Fruit fly (Drosophila melanogaster) whole organism, prepupa: ENCODE results near the gene CG14286.

Source experiments
- CG10631 ChIP-seq: fragments of 200-800 bp; sonication (Bioruptor generic); optimal IDR thresholded peaks from 2 replicates; lab custom pipeline; 2016; ENCODE audit warnings: missing biosample characterization, missing genetic modification characterization
- CG11294 ChIP-seq: fragments of 200-800 bp; sonication (Bioruptor generic); IDR thresholded peaks from 2 replicates; pipeline ENCODE4 v1.3.6; 2022; ENCODE audit warnings: missing biosample characterization, missing genetic modification characterization
- CG15336 ChIP-seq: fragments of 200-800 bp; sonication (Bioruptor generic); IDR thresholded peaks from 2 replicates; pipeline ENCODE4 v1.3.6; 2022; ENCODE audit warnings: missing biosample characterization, missing genetic modification characterization
- CG16779 ChIP-seq: fragments of 200-800 bp; sonication (Bioruptor generic); optimal IDR thresholded peaks from 3 replicates; lab custom pipeline; 2017; ENCODE audit warnings: missing biosample characterization, mild to moderate bottlenecking, missing genetic modification characterization
- CG31627 ChIP-seq: fragments of 200-800 bp; sonication (Bioruptor generic); optimal IDR thresholded peaks from 3 replicates; lab custom pipeline; 2016; ENCODE audit warnings: missing biosample characterization, missing genetic modification characterization
- CG32006 ChIP-seq: fragments of 200-800 bp; sonication (Bioruptor generic); optimal IDR thresholded peaks from 3 replicates; lab custom pipeline; 2017; ENCODE audit warnings: missing biosample characterization, mild to moderate bottlenecking, missing genetic modification characterization
- CG3919 ChIP-seq: fragments of 200-800 bp; sonication (Bioruptor generic); optimal IDR thresholded peaks from 3 replicates; lab custom pipeline; 2016; ENCODE audit warnings: missing biosample characterization, missing genetic modification characterization
- CG6163 ChIP-seq: fragments of 200-800 bp; sonication (Bioruptor generic); IDR thresholded peaks from 3 replicates; pipeline ENCODE4 v1.3.6; 2022; ENCODE audit warnings: missing biosample characterization, missing genetic modification characterization
- CG6854 ChIP-seq: fragments of 200-800 bp; sonication (Bioruptor generic); optimal IDR thresholded peaks from 2 replicates; lab custom pipeline; 2017; ENCODE audit warnings: missing biosample characterization, mild to moderate bottlenecking, missing genetic modification characterization
- CG8119 ChIP-seq: fragments of 200-800 bp; sonication (Bioruptor generic); IDR thresholded peaks from 3 replicates; pipeline ENCODE4 v1.3.6; 2022; ENCODE audit warnings: missing biosample characterization, missing genetic modification characterization
- CG8319 ChIP-seq: fragments of 200-800 bp; sonication (Bioruptor generic); optimal IDR thresholded peaks from 3 replicates; lab custom pipeline; 2016; ENCODE audit warnings: missing biosample characterization, missing genetic modification characterization
- CG8632 ChIP-seq: fragments of 200-800 bp; sonication (Bioruptor generic); optimal IDR thresholded peaks from 3 replicates; lab custom pipeline; 2016; ENCODE audit warnings: missing biosample characterization, missing genetic modification characterization
- Eip75B ChIP-seq: fragments of 200-800 bp; sonication (Bioruptor generic); optimal IDR thresholded peaks from 3 replicates; lab custom pipeline; 2016; ENCODE audit warnings: missing biosample characterization, missing genetic modification characterization
- Eip78C ChIP-seq: fragments of 200-800 bp; sonication (Bioruptor generic); peaks from one replicate; lab custom pipeline; 2016; ENCODE audit warnings: missing biosample characterization, missing genetic modification characterization
- Ets96B ChIP-seq: fragments of 200-800 bp; optimal IDR thresholded peaks from 2 replicates; lab custom pipeline; 2019; ENCODE audit warnings: missing biosample characterization, mild to moderate bottlenecking, missing genetic modification characterization, moderate library complexity
- Gug ChIP-seq: fragments of 200-800 bp; sonication (Bioruptor generic); IDR thresholded peaks from 2 replicates; pipeline ENCODE4 v1.3.6; 2022; ENCODE audit warnings: missing biosample characterization, missing genetic modification characterization
- Hr4 ChIP-seq: fragments of 200-800 bp; sonication (Bioruptor generic); optimal IDR thresholded peaks from 3 replicates; lab custom pipeline; 2016; ENCODE audit warnings: missing biosample characterization, missing genetic modification characterization
- Met ChIP-seq: fragments of 200-800 bp; sonication (Bioruptor generic); optimal IDR thresholded peaks from 3 replicates; lab custom pipeline; 2016; ENCODE audit warnings: missing biosample characterization, missing genetic modification characterization
- OdsH ChIP-seq: fragments of 200-800 bp; sonication (Bioruptor generic); optimal IDR thresholded peaks from 3 replicates; lab custom pipeline; 2016; ENCODE audit warnings: missing biosample characterization, missing genetic modification characterization
- Smox ChIP-seq: fragments of 200-800 bp; sonication (Bioruptor generic); optimal IDR thresholded peaks from 3 replicates; lab custom pipeline; 2016; ENCODE audit warnings: missing biosample characterization, missing genetic modification characterization
- Sox102F ChIP-seq: fragments of 200-800 bp; sonication (Bioruptor generic); optimal IDR thresholded peaks from 2 replicates; lab custom pipeline; 2016; ENCODE audit warnings: missing biosample characterization, mild to moderate bottlenecking, missing genetic modification characterization
- achi ChIP-seq: fragments of 200-800 bp; sonication (Bioruptor generic); optimal IDR thresholded peaks from 3 replicates; lab custom pipeline; 2016; ENCODE audit warnings: missing biosample characterization, missing genetic modification characterization
- acj6 ChIP-seq: fragments of 200-800 bp; sonication (Bioruptor generic); optimal IDR thresholded peaks from 3 replicates; lab custom pipeline; 2016; ENCODE audit warnings: missing biosample characterization, missing genetic modification characterization
- cyc ChIP-seq: fragments of 200-800 bp; sonication (Bioruptor generic); optimal IDR thresholded peaks from 3 replicates; lab custom pipeline; 2016; ENCODE audit warnings: missing biosample characterization, missing genetic modification characterization
- eg ChIP-seq: fragments of 200-800 bp; sonication (Bioruptor generic); IDR thresholded peaks from 3 replicates; pipeline ENCODE4 v1.3.6; 2022; ENCODE audit warnings: missing biosample characterization, missing genetic modification characterization
- esn ChIP-seq: fragments of 200-800 bp; sonication (Bioruptor generic); optimal IDR thresholded peaks from 2 replicates; lab custom pipeline; 2016; ENCODE audit warnings: missing biosample characterization, mild to moderate bottlenecking, missing genetic modification characterization, moderate library complexity
- fd59A ChIP-seq: fragments of 200-800 bp; sonication (Bioruptor generic); optimal IDR thresholded peaks from 2 replicates; lab custom pipeline; 2017; ENCODE audit warnings: missing biosample characterization, mild to moderate bottlenecking, missing genetic modification characterization, missing genetic modification reagents
- fd85E ChIP-seq: fragments of 200-800 bp; sonication (Bioruptor generic); optimal IDR thresholded peaks from 3 replicates; lab custom pipeline; 2016; ENCODE audit warnings: missing biosample characterization, missing genetic modification characterization
- fkh ChIP-seq: fragments of 200-800 bp; sonication (Bioruptor generic); optimal IDR thresholded peaks from 3 replicates; lab custom pipeline; 2017; ENCODE audit warnings: missing biosample characterization, mild to moderate bottlenecking, missing genetic modification characterization, moderate library complexity
- lz ChIP-seq: fragments of 200-800 bp; sonication (Bioruptor generic); optimal IDR thresholded peaks from 3 replicates; lab custom pipeline; 2016; ENCODE audit warnings: missing biosample characterization, missing genetic modification characterization
- net ChIP-seq: fragments of 200-800 bp; sonication (Bioruptor generic); optimal IDR thresholded peaks from 3 replicates; lab custom pipeline; 2016; ENCODE audit warnings: missing biosample characterization, missing genetic modification characterization
- pdm3 ChIP-seq: fragments of 200-800 bp; sonication (Bioruptor generic); optimal IDR thresholded peaks from 3 replicates; lab custom pipeline; 2016; ENCODE audit warnings: missing biosample characterization, missing genetic modification characterization
- ss ChIP-seq, 2 experiments: fragments of 200-800 bp; sonication (Bioruptor generic); optimal IDR thresholded peaks; 2 replicates in 1 of 2; 3 replicates in 1 of 2; lab custom pipeline; 2017 to 2018; ENCODE audit warnings: mild to moderate bottlenecking in 2 of 2, missing biosample characterization in 2 of 2, missing genetic modification characterization in 2 of 2, moderate library complexity in 1 of 2
- svp ChIP-seq: fragments of 200-800 bp; sonication (Bioruptor generic); peaks from one replicate; lab custom pipeline; 2016; ENCODE audit warnings: missing biosample characterization, missing genetic modification characterization
- topi ChIP-seq: fragments of 200-800 bp; sonication (Bioruptor generic); optimal IDR thresholded peaks from 3 replicates; lab custom pipeline; 2016; ENCODE audit warnings: missing biosample characterization, missing genetic modification characterization
- vri ChIP-seq: fragments of 200-800 bp; sonication (Bioruptor generic); optimal IDR thresholded peaks from 3 replicates; lab custom pipeline; 2016; ENCODE audit warnings: missing biosample characterization, mild to moderate bottlenecking, missing genetic modification characterization

The CG14286 gene

DNA sequence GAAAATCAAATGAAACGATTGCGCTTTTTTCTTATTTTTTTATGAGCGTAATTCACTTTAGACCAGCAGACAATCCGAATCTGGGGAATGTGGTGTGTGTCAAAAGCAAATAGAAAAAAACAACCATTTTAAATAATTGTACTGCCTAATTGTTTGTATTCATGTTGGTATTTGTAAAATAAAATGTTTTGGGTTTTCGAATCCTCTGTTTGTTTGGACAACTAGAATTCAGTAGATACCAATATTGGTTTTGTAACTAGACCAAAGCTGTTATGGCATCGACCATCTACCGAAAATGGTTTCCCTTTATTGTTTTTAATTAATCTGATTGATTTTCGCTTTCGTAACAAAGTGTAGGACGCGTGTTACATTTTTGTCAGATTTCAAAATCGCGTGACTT is 13.0 kb upstream of the CG14286 start:
- TF ChIP-seq fkh (GFP tag; lab: Kevin White, UChicago) (peak; percentile 73), Smox (GFP tag; lab: Kevin White, UChicago) (no peak)

DNA sequence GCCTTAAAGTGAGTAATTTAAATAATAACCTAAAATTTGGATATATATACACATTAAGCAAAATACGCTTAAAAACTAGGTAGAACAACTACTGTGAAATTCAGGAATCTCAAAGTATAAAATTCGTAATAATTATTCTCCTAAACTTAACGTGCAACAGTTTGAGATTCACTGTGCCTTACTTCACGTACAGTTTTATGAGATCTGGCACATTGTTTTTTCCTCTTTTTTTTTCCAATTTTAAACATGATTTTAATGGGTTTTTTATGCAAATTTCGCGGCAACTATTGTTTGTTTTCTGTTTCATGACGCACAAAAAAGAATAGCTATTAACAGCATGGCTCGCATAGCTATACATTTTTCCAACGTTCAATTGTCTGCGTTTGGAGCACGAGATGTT is 12.0 kb upstream of the CG14286 start:
- TF ChIP-seq acj6 (GFP tag; lab: Kevin White, UChicago) (no peak), Eip75B (GFP tag; lab: Kevin White, UChicago) (no peak), cyc (GFP tag; lab: Kevin White, UChicago) (no peak), CG15336 (GFP tag; lab: Robert Waterston, UW) (no peak), CG8319 (GFP tag; lab: Kevin White, UChicago) (no peak), Eip78C (GFP tag; lab: Kevin White, UChicago) (no peak), fd59A (GFP tag; lab: Kevin White, UChicago) (no peak), fd85E (no peak), topi (GFP tag; lab: Kevin White, UChicago) (no peak), ss (GFP tag; optimal IDR thresholded peaks at IDR 0.05; lab: Kevin White, UChicago) (no peak), CG8119 (no peak), vri (GFP tag; lab: Kevin White, UChicago) (no peak)

DNA sequence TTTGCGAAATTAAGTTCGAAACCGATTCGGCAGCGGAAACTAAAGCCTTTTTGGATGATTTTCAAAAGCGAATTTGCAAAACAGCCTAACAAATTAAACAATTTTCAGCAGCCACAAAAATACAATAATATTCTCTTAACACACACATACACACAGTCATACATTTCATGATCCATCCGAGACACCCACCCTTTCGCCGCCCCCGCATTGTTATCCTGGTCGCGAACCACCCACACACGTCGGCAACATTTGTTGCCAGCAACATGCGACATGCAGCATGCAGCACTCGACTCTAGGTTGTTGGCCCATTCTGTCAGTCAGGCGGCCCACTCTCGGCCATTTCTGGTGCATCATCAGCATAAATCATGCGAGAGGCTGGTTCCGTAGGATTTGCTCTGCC is 9.9 kb upstream of the CG14286 start:
- no peak for TF ChIP-seq Eip78C (GFP tag; lab: Kevin White, UChicago)
- TF ChIP-seq CG8319 (GFP tag; lab: Kevin White, UChicago) = no peak
- TF ChIP-seq eg = 0 out of 3 replicates have a peak, but pooled peaks have one; percentile 11

DNA sequence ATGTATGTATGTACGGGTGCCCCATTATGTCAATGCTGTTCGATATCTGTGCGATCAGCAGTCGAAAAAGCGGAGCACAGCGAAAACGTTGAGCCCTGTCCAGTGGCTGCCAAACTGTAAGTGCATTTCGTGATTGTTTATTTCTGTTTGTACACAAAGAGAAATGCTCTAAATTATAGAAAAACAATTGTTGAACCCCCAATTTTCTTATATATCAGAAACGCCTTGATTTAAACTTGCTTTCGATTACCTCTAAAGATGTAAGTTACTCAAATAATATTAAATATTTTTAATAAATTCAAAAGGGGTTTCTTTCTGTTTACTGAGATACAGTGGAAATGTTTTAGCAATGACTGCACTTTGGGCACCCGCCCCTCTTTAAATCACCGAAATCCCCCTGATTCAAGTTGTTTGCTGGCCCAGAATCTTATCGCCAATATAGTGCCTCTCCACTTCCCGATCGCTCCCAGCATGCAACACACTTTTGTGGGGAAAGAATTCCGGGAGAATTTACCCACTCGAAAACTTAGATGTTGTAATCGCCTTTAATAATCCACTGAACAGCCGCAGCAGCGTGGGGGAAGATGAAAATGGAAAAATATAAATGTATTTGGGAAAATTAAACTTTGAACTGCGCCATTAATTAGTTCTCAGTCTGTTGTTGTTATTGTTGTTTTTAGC is 9.0 kb upstream of the CG14286 start:
- peak; percentile 40 for TF ChIP-seq OdsH (GFP tag; lab: Kevin White, UChicago)
- peak; percentile 11 for TF ChIP-seq Ets96B (tag; lab: Kevin White, UChicago)
- TF ChIP-seq net = peak; percentile 28
- peak; percentile 7 for TF ChIP-seq Met (GFP tag; lab: Kevin White, UChicago)
- TF ChIP-seq CG8319 (GFP tag; lab: Kevin White, UChicago) = no peak
- peak; percentile 78 for TF ChIP-seq Eip78C (GFP tag; lab: Kevin White, UChicago)
- TF ChIP-seq CG8632 = peak; percentile 1
- no peak for TF ChIP-seq fkh (GFP tag; lab: Kevin White, UChicago)
- TF ChIP-seq CG32006 = peak; percentile 49
- TF ChIP-seq CG8119 = peak; percentile 35; the same call in 1 of the 3 replicates
- TF ChIP-seq CG15336 (GFP tag; lab: Robert Waterston, UW) = peak; percentile 68; the same call in 1 of the 2 replicates
- peak; percentile 64 for TF ChIP-seq CG6163 (GFP tag; lab: Robert Waterston, UW)
- TF ChIP-seq esn (GFP tag; lab: Kevin White, UChicago) = peak; percentile 38
- peak; percentile 70; the same call in 2 of the 3 replicates for TF ChIP-seq eg
- peak; percentile 7 for TF ChIP-seq pdm3 (GFP tag; lab: Kevin White, UChicago)
- TF ChIP-seq achi (GFP tag; lab: Kevin White, UChicago) = peak; percentile 33
- no peak for TF ChIP-seq lz (GFP tag; lab: Kevin White, UChicago)
- TF ChIP-seq topi (GFP tag; lab: Kevin White, UChicago) = peak; percentile 7
- peak; percentile 23 for TF ChIP-seq Hr4 (GFP tag; lab: Kevin White, UChicago)
- no peak for TF ChIP-seq CG10631 (GFP tag; lab: Kevin White, UChicago)
- no peak for TF ChIP-seq fd85E
- peak; percentile 31 for TF ChIP-seq CG3919 (GFP tag; lab: Kevin White, UChicago)
- TF ChIP-seq Gug (GFP tag; lab: Robert Waterston, UW) = peak; percentile 67; the same call in 1 of the 2 replicates
- TF ChIP-seq svp (GFP tag; lab: Kevin White, UChicago) = no peak
- 0 out of 2 replicates have a peak, but pooled peaks have one; percentile 18 for TF ChIP-seq CG11294 (GFP tag; lab: Robert Waterston, UW)
- TF ChIP-seq, all 60 proteins: peak for 19

DNA sequence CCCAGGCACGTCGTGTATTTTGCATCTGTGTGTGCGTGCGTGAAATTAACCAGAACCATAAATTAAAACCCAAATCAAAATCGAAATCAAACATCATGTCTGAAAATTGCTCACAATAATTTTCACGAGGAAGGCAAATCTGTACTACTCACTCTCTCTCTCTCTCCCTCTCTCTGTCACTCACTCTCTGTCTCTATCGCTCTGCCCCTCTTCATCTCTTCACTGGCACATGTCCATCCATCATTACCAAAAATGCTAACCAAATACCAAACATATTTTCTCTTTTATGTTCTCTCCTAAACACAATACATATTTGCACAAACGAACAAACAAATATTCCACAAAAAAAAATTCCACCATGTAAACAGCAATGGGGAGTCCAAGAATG is 8.5 kb upstream of the CG14286 start:
- TF ChIP-seq OdsH (GFP tag; lab: Kevin White, UChicago) (no peak), net (no peak), CG31627 (GFP tag; lab: Kevin White, UChicago) (no peak), lz (GFP tag; lab: Kevin White, UChicago) (no peak), cyc (GFP tag; lab: Kevin White, UChicago) (no peak), Sox102F (GFP tag; lab: Kevin White, UChicago) (no peak), vri (GFP tag; lab: Kevin White, UChicago) (no peak), fd59A (GFP tag; lab: Kevin White, UChicago) (no peak), CG6163 (GFP tag; lab: Robert Waterston, UW) (no peak), achi (GFP tag; lab: Kevin White, UChicago) (no peak), CG8632 (no peak), pdm3 (GFP tag; lab: Kevin White, UChicago) (no peak), CG16779 (no peak), eg (no peak), topi (GFP tag; lab: Kevin White, UChicago) (no peak), CG6854 (GFP tag; lab: Kevin White, UChicago) (no peak), CG3919 (GFP tag; lab: Kevin White, UChicago) (no peak), CG15336 (GFP tag; lab: Robert Waterston, UW) (no peak), fd85E (no peak)
